Worm (Caenorhabditis elegans) whole organism, mixed stage, embryonic: ENCODE measurements around the gene T19D12.9.

Source experiments
- nhr-12 ChIP-seq: fragments of 150-350 bp; optimal IDR thresholded peaks from 2 replicates; lab custom pipeline; 2014; ENCODE audit warnings: missing biosample characterization, missing genetic modification characterization
- nhr-237 ChIP-seq: fragments of 150-350 bp; optimal IDR thresholded peaks from 2 replicates; lab custom pipeline; 2014; ENCODE audit warnings: missing biosample characterization, missing genetic modification characterization
- nhr-28 ChIP-seq: fragments of 150-350 bp; optimal IDR thresholded peaks from 2 replicates; lab custom pipeline; 2014; ENCODE audit warnings: missing biosample characterization, missing genetic modification characterization
- nhr-76 ChIP-seq: sonication (generic microtip); optimal IDR thresholded peaks from 2 replicates; lab custom pipeline; 2017; ENCODE audit warnings: missing biosample characterization, missing genetic modification characterization
- pha-4 ChIP-seq: fragments of 150-350 bp; optimal IDR thresholded peaks from 2 replicates; lab custom pipeline; 2018; ENCODE audit warnings: missing biosample characterization, missing genetic modification reagents, missing genetic modification characterization

DNA sequence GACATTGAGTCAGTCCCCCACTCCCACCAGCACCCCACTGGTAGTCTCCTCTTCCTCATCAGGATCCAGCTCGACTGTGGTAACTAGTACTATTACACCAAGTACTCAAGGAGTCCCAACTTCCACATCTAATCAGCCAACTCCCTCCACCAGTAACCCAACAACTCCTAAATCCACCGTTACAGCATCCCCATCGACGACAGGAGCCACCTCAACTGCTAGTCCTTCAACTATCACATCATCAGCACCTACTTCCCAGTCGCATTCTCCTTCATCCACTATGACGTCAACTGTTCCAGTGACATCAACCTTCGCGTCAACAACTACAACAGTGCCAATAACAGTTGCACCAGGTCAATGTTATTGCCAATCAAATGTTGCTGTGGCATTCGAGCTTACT lies 14.3 kb upstream of the T19D12.9 start:
- TF ChIP-seq nhr-237 (tag; lab: Kevin White, UChicago) (no peak), nhr-76 (tag; lab: Kevin White, UChicago) (no peak), pha-4 (no peak), nhr-12 (tag; lab: Kevin White, UChicago) (no peak), nhr-28 (no peak)
